Fruit fly (Drosophila melanogaster) Kc167 (cell line): Measurements from ENCODE around the gene Hsp68.
A peak's percentile ranks its signal among the peaks of the same experiment; 100 is the strongest.

Experiments used
- Myc ChIP-seq: fragments of >200 bp; optimal IDR thresholded peaks from 2 replicates; lab custom pipeline; 2017; ENCODE audit warnings: missing external identifiers
- Sin3A ChIP-seq: fragments of >200 bp; optimal IDR thresholded peaks from 2 replicates; lab custom pipeline; 2018; ENCODE audit warnings: missing external identifiers
- h ChIP-seq: fragments of >200 bp; optimal IDR thresholded peaks from 3 replicates; lab custom pipeline; 2018; ENCODE audit warnings: missing external identifiers
- insv ChIP-seq: fragments of >200 bp; optimal IDR thresholded peaks from 3 replicates; lab custom pipeline; 2018; ENCODE audit warnings: missing external identifiers
- psq ChIP-seq: fragments of >200 bp; optimal IDR thresholded peaks from 2 replicates; lab custom pipeline; 2017; ENCODE audit warnings: missing external identifiers
- ttk ChIP-seq: sonication (Bioruptor generic); optimal IDR thresholded peaks from 2 replicates; lab custom pipeline; 2017; ENCODE audit warnings: missing external identifiers

Hsp68 gene

DNA sequence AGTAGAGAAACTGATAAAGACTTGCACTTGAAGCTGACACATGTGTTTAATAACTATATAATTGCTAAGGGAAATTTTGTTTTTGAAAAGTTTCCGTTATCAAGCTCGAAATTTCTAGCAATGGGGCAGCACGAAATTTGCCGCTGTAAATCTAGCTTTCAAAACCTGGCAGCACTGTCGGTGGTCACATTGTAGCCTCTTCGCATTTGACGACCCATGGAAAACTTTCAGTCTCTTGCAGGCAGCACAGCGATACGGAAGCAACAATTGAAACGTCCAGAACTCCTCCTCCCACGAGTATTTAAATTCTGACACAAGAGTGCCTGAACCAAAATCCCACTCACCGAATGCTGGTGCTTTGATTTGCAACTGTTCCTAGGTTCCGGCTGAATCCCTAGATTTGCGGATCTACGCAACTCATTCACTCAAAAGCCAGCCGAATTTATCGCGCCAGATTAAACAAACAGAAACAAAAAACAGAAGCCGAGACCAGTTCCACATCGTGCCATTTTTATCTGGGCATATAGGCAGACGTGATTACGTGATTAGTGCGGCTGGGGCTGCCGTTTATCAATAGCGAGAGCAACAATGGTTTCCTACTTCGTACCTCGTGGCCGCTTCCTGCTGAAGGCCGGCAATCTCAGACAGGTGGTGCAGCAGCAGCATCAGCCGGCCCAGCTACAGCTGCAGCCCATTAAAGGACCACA lies 5.5 kb downstream of the Hsp68 start:
- no peak for TF ChIP-seq psq (lab: Kevin White, UChicago)
- no peak for TF ChIP-seq Sin3A (lab: Kevin White, UChicago)
- no peak for TF ChIP-seq Myc
- no peak for TF ChIP-seq insv
- no peak for TF ChIP-seq h (lab: Kevin White, UChicago)
- no peak for TF ChIP-seq ttk (lab: Kevin White, UChicago)

DNA sequence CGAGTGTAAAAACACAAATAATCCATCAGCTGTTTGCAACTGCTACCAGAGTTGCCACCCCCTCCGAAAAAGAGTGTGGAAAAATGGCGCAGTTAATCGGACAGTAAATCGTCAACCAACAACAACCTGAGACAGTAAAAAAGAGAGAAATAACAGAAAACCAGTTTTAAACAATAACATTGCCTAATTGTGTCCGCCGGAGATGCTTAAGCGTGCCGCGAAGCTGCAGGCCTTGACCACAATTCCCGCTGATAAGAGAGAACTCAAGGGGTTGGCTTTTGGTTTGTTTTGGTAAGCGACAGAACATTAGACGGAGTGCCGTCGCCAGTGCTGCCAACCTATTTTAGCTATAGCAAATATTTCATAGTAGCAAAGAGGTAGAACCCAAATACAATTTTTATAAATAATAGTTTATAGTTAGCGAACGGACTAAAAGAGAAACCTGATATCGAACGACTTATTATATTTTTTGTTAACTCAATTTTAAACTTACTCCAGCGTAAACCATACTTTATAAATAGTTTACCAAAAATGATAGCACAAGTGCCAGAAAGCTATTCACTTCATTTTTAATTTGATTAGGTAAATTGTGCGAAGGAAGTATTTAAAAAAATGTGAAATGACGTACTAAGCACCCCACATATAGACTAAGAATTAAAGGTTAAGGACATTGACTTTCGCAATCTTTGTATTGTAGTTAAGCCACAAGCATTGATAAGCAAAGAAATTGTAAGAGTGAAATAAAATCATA lies 6.2 kb downstream of the Hsp68 start, which contains the start of the genes Atg6 and Pisd:
TSS of gene Atg6 (minus strand) at position 93 of the 751 bp plus-strand sequence.
TSS of gene Pisd (plus strand) at position 94 of the 751 bp plus-strand sequence.
- TF ChIP-seq Sin3A (lab: Kevin White, UChicago): no peak
- TF ChIP-seq h (lab: Kevin White, UChicago): no peak
- TF ChIP-seq ttk (lab: Kevin White, UChicago): no peak
- no peak for TF ChIP-seq insv
- TF ChIP-seq psq (lab: Kevin White, UChicago): no peak
- TF ChIP-seq Myc: no peak

- TF ChIP-seq Sin3A (lab: Kevin White, UChicago): no peak
- TF ChIP-seq psq (lab: Kevin White, UChicago): peak; percentile 6
- TF ChIP-seq h (lab: Kevin White, UChicago): no peak
- no peak for TF ChIP-seq ttk (lab: Kevin White, UChicago)
These were observed 9.1 kb downstream of the Hsp68 start, which contains the start of gene Rox8 for dm6 chr3R:24047998-24048511. TSS of gene Rox8 (minus strand) at chr3R:24048265.

- TF ChIP-seq Sin3A (lab: Kevin White, UChicago) (no peak), ttk (lab: Kevin White, UChicago) (no peak), Myc (no peak), h (lab: Kevin White, UChicago) (no peak), insv (no peak), psq (lab: Kevin White, UChicago) (peak; percentile 93)
These were observed 9.7 kb downstream of the Hsp68 start, which contains the start of gene CG5986 for dm6 chr3R:24047226-24047976. TSS of gene CG5986 (plus strand) at chr3R:24047790.

DNA sequence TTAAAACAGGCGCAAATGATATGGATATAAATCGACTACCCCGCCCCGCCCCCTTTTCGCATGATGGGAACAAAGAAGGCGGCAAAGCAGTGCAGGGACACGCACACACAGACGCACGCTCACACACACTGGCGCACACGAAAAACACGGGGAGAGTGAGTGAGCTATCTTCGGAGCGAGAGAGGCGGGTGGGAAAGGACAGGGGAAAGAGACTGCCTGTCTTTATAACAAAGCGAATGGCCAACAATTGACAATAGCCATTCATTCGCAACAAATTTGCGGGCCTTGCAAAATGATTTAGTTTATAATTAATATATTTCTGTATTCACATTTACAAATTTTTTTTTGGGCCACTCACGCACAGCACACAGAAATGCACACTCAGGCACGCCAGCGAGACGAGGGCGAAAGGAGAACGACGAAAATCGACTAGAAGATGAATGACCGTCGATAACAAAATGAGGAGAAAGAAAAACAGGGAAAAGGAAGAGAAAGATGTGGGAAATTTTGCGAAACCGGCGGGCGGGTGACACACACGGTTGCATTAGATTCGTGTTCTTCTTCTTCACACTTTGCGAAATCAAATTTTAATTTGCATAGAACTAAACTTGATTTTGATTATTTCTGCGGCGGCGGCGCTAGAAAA lies 10.4 kb downstream of the Hsp68 start:
- TF ChIP-seq Myc (no peak), psq (lab: Kevin White, UChicago) (no peak), insv (no peak), Sin3A (lab: Kevin White, UChicago) (no peak), ttk (lab: Kevin White, UChicago) (no peak), h (lab: Kevin White, UChicago) (no peak)

DNA sequence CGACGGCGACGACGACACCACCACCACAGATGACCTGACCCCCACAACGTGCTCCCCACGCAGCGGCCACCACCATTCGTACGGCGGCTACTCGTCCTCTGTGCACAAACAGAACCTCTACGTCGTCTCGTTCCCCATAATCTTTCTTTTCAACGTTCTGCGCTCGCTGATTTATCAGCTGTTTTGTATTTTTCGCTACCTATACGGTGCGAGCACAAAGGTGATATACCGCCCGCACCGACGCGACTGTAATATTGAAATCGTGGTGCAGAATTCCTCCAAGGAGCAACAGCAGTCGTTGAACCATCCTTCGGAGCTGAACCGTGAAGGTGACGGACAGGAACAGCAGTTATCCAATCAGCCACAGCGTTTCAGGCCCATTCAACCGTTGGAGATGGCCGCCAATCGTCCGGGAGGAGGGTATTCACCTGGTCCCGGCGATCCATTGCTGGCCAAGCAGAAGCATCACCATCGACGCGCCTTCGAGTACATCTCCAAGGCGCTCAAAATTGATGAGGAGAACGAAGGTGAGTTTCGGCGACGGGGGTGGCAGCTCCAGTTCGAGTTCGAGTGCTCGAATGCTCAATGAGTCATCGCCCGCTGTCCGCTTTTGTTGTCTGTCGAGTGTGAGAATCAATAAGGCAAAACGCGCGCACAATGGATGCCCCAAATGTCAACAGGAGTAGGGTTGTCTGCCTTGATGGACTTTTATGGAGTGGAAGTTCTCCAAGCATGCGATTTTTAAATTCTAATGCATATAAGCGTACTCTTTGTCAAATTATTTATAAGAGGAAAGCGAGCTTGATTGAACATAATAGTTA lies 18.2 kb downstream of the Hsp68 start, which contains the start of gene Miro:
TSS of gene Miro (minus strand) at position 112 of the 821 bp plus-strand sequence.
- no peak for TF ChIP-seq psq (lab: Kevin White, UChicago)
- TF ChIP-seq Myc: no peak
- no peak for TF ChIP-seq Sin3A (lab: Kevin White, UChicago)
- TF ChIP-seq ttk (lab: Kevin White, UChicago): no peak
- TF ChIP-seq h (lab: Kevin White, UChicago): no peak

DNA sequence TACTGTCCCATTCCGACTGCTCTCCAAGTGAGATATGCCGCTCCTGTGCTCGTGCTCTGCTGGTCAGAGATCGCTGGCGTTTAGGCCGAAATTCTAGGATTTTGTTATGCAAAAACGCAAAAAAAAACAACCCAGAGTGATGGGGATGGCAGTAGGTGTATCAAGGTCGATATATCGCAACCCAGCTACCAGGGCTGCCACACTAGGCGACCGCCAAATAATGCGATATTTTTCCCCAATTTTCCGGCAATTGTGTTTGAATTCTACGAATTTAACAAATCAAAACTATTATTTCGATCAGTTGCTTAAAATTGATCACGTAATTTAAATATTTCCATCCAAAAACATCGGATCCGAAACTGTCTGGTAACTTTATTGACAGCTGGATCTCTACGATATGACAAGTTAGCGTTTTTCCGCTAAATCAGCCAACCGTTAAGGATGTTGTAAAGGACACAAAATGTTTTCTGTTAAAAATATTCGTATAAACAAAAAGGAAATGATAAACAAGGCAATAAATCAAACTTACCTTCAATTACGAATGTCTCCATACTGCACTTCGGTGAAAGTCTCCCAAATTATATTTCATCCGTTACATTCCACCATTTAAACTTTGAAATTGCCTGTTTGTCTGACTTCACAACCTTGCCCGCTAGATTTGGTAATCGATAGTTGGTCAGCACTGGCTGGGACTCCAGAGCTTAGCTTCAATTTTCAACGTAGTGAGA lies 19.4 kb downstream of the Hsp68 start, which contains the start of gene spas:
TSS of gene spas (plus strand) at position 678 of the 728 bp plus-strand sequence.
- TF ChIP-seq ttk (lab: Kevin White, UChicago) (no peak), h (lab: Kevin White, UChicago) (no peak), Sin3A (lab: Kevin White, UChicago) (no peak), insv (no peak), Myc (no peak), psq (lab: Kevin White, UChicago) (no peak)

DNA sequence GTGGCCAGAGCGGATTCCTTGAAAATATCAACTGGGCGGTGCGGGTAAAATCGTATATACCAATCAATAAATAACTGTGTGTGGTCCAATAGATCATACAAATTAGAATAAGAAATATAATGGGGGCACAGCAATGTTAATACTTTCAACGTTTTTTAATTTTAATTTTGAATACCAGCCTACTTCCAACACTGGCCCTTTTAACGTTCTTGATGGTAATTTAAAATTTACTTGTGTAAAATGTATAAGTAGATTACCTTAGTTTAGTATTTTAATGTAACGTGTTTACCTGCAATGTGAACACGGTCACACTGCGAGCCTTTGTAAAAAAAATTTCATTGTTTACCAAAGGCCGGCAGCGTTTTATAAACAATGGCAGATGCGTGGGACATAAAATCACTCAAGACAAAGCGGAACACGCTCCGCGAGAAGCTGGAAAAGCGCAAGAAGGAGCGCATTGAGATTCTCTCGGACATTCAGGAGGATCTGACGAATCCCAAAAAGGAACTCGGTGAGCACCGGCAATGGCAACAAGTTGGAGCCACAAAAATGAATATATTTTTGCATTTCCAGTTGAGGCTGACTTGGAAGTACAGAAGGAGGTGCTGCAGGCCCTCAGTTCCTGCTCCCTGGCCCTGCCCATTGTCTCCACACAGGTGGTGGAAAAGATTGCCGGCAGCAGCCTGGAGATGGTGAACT lies 25.1 kb downstream of the Hsp68 start, which contains the start of the genes KrT95D and Mettl3:
TSS of gene KrT95D (minus strand) at position 3 of the 699 bp plus-strand sequence.
TSS of gene Mettl3 (plus strand) at position 333 of the 699 bp plus-strand sequence.
- TF ChIP-seq ttk (lab: Kevin White, UChicago) (no peak), insv (no peak), Sin3A (lab: Kevin White, UChicago) (peak; percentile 68)
